Worm (Caenorhabditis elegans): Measurements from ENCODE around the gene F15D4.4.

- TF ChIP-seq elt-2 (tag; optimal IDR thresholded peaks at IDR 0.05) (no peak), pax-3 (tag; optimal IDR thresholded peaks at IDR 0.05) (no peak)
These were observed 24.4 kb upstream of the F15D4.4 start for ce11 chrII:13267305-13267704.
